Fruit fly (Drosophila melanogaster) whole organism, larva: ENCODE measurements around the gene Xe7.

ENCODE experiments used
- noc ChIP-seq: fragments of 200-800 bp; sonication (Bioruptor generic); optimal IDR thresholded peaks from 3 replicates; lab custom pipeline; 2019; ENCODE audit warnings: missing biosample characterization, mild to moderate bottlenecking, missing genetic modification characterization, moderate library complexity

Gene Xe7

DNA sequence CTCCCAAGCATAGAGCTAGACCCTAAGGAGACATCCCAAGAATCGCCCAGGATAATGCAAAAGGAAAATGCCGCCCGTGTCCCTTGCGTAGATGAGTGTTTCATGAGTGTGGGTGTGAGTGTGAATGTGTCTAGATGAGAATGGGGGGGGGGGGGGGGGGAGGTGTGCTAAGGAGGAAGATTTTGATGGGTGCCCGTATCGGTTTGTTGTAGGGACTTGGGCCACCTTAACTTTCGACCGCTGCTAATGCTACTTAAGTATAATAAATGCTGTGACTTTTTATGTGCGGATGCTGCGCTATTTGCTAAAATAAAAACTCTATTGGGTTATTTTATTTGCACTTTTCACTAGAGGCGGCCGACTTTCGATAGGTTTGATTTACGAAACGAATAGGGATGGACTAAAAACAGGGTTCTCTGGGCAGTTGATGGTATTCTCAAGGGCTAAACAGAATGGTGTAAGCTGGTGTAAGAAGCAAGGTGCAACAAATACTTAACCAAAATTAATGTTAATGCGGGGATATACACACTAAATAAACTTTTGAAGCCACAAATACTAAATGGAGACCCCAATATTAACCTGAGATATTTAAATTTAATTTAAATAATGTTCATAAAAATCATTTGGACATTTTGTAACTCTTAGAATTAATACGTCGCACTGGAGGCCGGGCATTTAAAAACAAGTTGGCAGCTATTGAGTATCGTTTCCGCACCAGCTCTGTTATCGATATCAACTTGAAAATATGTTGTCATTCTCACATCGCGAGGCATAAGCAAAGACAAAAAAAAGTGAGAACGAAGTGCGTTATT, at the start of gene Xe7, which contains the start of gene Atg17:
TSS of gene Xe7 (minus strand) at position 407 of the 812 bp plus-strand sequence.
TSS of gene Atg17 (plus strand) at position 786 of the 812 bp plus-strand sequence.
- peak; percentile 90 for TF ChIP-seq noc (tag; lab: Kevin White, UChicago)

DNA sequence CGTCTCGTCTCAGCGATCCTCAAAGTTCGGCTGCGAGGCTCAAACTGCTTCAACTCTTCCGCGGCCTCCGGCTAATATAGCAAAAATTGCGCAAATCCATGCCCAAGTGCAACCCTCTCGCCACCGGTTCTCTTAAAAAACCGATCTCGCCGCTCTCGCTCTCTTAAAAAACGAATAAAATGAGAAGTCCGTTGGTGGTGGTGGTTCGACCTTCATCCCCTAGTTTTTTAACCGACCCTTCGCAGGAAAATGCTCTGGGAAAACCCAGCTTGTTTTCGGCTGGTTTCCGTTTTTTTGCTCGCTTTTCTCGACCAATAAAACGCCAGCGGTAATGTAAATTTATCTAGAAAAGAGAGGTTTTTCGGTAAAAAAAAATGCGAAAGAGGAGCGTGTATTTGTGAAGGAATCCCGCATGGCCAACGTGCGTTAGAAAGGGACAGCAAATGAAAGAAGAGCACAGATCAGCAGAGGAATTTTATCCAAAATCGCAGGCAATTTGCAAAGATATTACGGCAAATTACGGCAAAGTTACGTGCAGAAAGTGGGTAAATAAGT, 47.7 kb upstream of the Xe7 start, which contains the start of gene cas:
TSS of gene cas (minus strand) at position 51 of the 555 bp plus-strand sequence.
- no peak for TF ChIP-seq noc (tag; lab: Kevin White, UChicago)

DNA sequence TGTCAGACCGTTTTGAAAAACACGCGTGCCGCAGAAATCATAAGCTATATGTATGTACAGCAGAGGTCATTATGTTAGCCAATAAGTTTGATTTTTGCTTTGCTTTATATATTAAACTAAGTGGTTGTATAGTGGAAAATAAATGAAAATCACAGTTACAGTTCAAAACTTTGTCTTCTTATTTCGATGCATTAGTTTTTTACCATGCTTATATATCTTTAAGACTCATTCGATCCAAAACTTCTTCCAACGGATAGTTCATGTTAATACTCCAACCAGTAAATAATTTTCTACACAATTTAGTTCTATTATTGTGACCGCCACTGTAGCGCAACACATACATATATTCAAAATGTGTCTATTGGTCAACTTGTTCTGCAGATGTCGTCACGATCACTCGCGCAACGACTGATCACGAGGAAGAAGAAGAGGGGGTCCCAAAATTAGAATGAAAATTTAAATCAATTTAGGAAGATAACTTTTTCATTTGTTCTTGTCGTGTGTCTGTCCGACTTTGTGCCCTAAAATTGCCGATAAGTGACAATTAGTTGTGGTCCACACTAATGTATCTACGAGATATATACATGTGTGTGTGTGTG, 36.4 kb upstream of the Xe7 start:
- peak; percentile 88 for TF ChIP-seq noc (tag; lab: Kevin White, UChicago)

DNA sequence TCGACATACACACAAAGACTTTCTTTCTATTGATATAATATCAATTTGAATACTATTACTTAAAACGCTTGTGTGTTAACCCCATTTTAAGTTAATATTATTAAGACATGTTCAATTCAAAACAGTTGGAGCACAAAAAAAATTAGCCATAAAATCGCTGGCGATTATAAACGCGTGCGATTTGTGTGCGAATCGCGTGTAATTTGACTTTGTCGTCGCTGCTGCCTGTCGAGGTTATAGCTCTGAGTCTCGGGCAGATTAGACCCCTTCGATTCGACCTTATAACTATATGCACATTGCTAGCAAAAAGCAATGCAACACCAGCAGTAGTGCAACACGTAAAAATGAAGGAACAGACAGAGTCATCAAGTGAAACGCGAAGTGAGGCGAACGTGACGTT, 35.8 kb upstream of the Xe7 start:
- TF ChIP-seq noc (tag; lab: Kevin White, UChicago), result no peak

DNA sequence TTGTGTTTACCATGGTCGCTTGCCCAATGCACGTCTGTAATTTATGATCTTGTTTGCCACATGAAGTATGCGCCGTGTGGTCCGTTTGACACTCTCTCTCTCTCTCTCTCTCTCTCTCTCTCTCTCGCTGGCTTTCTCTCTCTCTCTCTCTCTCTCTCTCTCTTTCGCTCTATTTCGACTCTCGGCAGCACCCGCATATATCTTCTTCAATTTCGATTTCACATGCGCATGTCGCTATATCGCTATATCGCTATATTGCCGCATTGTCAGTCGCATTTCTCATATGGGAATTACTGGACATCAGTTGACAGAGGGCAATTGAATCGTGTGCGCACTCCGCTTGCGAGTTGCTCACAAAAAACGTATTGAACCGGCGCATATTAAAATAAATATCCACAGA, 32.0 kb upstream of the Xe7 start:
- no peak for TF ChIP-seq noc (tag; lab: Kevin White, UChicago)

DNA sequence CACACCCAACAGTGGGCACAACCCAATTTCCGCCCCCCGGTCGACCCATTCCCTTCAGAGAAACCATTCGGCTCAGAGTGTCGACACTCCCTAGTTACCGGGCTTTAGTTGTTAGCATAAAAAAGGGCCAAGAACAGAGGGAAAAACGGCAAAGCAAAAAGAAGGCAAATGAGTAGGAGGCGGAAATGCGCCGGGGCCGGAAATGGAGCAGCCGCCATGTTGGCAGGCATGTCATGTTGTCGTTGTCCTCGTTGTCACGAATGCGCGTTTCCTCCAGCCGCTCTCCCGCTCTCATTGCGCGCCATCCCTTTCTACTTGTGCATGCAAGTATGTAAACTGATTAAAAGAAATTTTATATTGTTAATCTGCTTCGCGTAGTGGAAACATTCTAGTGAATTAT, 27.2 kb upstream of the Xe7 start:
- TF ChIP-seq noc (tag; lab: Kevin White, UChicago), result no peak

DNA sequence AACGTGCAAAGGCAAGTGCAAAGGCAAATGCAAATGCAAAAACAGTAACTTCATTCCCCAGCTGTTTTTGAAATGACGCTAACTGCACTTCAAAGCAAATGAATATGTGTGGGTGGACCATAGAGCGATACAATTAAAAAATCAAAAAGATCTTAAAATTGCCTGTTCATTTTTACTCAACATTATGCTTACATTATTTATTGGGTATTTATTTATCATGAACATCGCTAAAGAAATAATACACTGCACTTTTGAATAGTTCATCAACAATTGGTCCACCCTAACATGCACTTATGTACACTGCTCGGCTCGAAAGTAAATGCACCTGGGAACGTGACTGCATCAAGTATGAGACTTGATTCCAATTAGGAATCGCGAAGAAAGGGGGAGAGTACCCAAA, 25.3 kb upstream of the Xe7 start:
- no peak for TF ChIP-seq noc (tag; lab: Kevin White, UChicago)

DNA sequence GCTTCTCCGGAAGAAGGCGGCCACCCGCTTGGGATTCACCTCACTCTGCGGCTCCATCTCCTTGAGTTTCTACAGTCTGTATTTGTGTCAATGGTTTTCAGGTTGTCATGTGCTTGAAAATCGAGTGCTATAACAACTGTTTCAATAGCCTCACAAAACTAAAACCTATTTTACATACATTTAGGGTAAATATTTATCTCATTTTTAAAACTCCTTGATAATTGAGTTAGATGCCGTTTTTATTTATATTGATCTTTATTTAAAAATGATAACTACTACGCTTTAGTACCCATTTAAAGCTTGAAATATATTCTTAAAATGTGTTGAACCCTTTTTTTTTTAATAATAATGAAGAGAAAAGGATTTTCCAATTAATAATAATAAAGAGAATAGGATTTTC, 24.1 kb upstream of the Xe7 start, which contains the start of gene CG2104:
TSS of gene CG2104 (minus strand) at position 101 of the 400 bp plus-strand sequence.
- TF ChIP-seq noc (tag; lab: Kevin White, UChicago), result no peak

DNA sequence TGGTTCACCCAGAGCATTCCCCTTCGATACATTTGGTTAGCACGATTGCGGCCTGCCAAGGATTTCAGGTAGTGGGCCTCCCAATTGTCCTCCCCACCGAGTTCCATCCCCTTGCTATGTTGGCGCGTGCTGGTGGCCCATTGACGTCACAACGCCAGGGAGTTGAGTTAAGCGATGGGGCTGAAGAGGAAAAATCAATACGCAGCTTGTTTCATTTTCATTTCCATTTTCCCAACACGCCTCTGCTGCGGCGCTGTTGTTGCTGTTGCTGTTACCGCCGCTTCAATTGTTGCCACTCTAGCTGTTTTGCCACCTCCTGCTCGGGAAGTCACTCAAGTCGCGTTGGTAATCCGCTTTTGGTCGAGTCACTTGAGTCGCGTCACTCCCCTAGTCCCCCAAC, 21.9 kb upstream of the Xe7 start:
- no peak for TF ChIP-seq noc (tag; lab: Kevin White, UChicago)

DNA sequence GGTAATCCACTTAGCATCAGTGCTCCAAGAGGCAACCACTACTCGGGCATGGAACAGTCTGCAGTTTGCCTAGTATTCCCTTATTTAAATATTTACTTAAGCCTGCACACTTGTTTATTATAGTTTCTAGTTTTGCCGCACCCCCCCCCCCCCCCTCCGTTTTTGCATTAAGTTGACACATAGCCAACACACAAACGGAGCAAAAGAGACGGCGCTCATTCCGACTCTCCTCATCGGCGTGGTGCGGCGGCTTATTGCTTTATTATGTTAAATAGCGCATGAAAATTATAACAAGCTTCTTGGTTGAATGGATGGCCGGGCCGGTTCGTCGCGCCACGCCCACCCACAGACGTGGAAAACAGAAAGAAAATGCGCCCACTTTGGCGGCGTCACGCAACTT, 20.5 kb upstream of the Xe7 start:
- TF ChIP-seq noc (tag; lab: Kevin White, UChicago), result no peak

DNA sequence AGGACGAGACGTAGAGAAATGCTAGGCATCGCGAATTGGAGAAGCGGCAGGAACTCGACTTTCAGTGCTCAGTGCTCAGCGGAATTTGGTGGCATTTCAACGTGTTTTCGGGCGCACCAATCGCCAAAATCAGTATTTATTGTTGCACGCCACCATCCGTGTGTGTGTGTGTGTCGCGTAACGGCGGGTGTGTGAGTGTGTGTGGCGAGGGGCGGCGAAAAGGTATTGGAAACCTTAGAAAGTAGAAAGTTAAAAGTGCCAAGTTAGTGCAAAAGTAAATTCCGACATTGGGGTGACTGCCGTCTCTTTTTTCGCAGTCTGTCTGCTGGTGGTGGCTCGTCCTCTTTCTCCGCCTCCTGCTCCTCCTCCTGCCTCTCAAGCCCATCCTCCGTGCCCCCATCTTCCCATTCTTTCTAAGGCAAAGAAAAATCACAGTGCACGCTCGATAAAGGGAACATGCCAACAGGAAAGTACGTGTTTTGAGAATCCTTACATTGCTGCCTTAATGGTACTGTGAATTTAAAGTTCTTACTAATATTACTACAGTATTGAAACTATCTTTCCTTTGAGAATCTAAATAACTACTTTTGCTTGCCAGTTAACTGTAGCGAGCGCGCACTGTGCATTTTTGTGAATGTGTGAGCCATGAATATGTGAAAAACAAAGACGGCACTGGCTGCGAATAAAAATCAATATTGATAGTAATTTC, 17.1 kb upstream of the Xe7 start:
- no peak for TF ChIP-seq noc (tag; lab: Kevin White, UChicago)

DNA sequence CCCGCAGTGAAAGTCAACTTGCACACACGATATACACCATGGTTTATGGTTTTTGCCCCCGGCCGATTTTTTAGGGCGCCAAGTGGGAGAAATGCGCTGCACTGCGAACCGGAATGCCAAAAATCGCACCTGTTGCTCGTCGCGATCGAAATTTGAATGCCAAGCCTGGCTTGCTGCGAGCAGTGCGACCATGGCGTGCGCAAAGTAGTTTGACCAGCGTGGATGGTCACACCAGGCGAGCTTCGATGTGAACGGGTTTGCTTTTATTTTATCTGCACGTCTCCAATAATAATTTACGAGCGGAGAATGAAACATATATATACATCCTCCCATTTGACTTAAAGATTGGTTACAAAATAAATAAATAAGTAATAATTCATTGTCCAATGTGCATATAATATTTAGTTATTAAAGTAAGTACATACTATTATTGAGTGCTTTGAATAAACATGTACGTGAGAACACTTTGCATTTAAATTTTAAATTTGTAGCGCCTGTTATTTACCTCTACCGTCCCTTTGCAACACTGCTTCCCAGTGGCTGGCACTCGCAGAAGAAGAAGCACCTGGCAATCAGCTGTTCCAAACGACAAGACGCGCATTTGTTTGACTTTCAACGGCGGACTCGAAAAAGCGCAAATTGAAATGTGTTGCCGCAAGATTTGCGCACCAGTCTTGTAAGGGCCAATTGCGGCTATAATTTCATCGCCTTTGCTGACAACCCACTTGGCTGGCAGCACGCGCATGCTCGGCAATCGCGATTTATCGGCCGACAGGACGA, 16.3 kb upstream of the Xe7 start, which contains the start of the genes Rab23 and plx:
TSS of gene Rab23 (minus strand) at position 166 of the 780 bp plus-strand sequence.
TSS of gene plx (plus strand) at position 587 of the 780 bp plus-strand sequence.
- TF ChIP-seq noc (tag; lab: Kevin White, UChicago), result no peak

DNA sequence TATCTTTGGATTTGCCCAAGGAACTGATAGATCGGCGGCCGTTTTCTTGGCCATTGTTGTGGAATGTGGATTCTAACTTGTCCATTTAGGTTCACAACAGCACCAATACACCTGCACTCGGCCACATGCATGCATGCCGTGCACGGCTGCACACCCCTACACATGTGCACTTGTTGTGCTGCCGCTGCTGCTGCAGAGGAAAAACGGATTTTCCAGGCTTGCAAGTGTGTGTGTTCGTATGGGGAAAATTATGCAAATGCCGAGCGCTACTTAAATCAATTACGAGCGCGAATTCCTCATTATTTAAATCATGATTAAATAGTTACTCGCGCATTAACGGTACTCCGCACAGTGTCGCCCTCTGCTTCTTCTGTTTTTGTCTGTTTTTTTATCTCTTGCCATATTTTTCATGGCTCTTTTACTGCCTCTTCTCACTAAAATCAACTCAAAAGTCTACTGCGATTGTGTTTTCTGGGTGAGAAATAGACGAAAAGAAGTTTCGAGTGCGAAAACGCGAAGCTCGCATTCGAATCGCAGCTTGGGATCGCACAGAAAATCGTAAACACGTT, 15.5 kb upstream of the Xe7 start:
- no peak for TF ChIP-seq noc (tag; lab: Kevin White, UChicago)

DNA sequence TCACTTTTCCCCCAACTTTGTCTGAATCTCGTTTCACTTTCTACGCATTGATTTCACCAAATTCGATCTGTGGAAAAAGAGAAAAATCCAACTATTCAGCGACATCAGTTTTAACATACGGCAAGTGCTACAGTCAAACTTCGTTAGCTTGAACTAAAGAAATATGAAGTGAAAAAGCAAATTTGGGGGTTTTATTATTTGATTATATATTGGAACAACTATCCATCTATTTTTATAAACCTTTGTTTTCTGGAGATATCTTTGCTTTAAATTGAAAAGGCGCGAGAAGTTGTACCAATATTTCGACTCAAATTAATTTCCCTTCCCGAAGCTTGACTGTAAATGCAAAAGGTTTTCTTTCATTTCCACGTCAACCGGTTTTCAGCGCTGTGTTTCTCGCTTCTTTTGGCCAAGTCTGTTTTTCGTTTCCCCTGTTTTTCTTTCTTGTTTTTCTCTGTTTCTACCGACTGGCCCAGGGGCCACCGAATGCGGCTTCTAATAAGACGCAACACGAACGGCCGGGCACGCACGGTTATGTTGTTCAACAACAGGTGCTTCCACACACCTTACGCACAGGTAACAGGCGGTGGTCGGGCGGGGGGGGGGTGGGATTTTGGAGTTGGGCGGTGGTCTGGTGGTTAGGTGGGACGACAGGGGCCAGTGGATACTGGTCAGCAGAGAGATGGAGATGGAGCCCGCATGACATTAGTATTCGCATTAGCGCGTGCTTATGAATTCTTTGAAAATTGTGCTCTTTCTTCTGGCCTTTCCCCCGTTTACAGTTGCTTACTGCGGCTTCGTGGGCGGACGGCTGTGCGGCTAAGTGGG, 14.0 kb upstream of the Xe7 start:
- TF ChIP-seq noc (tag; lab: Kevin White, UChicago), result no peak
